Worm (Caenorhabditis elegans) whole organism, midembryonic: Measurements from ENCODE around the gene irld-7.

Experiments
- T22C8.4 ChIP-seq: fragments of 200-800 bp; sonication (Bioruptor generic); IDR thresholded peaks from 2 replicates; pipeline ENCODE4 v1.3.6; 2022; ENCODE audit warnings: missing genetic modification characterization, missing compliant biosample characterization
- cog-1 ChIP-seq: sonication (generic microtip); optimal IDR thresholded peaks from 2 replicates; lab custom pipeline; 2016; ENCODE audit warnings: missing genetic modification characterization, missing compliant biosample characterization
- flt-1 ChIP-seq: fragments of 200-800 bp; sonication (Bioruptor generic); IDR thresholded peaks from 2 replicates; pipeline ENCODE4 v1.3.6; 2022; ENCODE audit warnings: missing genetic modification characterization, missing compliant biosample characterization
- klf-2 ChIP-seq: fragments of 200-800 bp; sonication (Bioruptor generic); conservative IDR thresholded peaks from 2 replicates; pipeline ENCODE4 v1.3.6; 2022; ENCODE audit warnings: missing genetic modification reagents, missing genetic modification characterization, missing compliant biosample characterization
- med-1 ChIP-seq: sonication (generic microtip); optimal IDR thresholded peaks from 2 replicates; lab custom pipeline; 2017; ENCODE audit warnings: missing genetic modification characterization, mild to moderate bottlenecking, missing compliant biosample characterization, antibody characterized with exemption, missing genetic modification reagents; ENCODE audit not compliant: insufficient read depth
- ref-1 ChIP-seq: fragments of 200-800 bp; sonication (Bioruptor generic); conservative IDR thresholded peaks from 2 replicates; pipeline ENCODE4 v1.3.6; 2022; ENCODE audit warnings: missing genetic modification reagents, missing genetic modification characterization, missing compliant biosample characterization
- ztf-23 ChIP-seq: fragments of 200-800 bp; sonication (Bioruptor generic); IDR thresholded peaks from 2 replicates; pipeline ENCODE4 v1.3.6; 2022; ENCODE audit warnings: missing genetic modification reagents, missing genetic modification characterization, missing compliant biosample characterization

- TF ChIP-seq flt-1 (GFP tag; lab: Robert Waterston, UW), result no peak
- TF ChIP-seq cog-1, result no peak
- TF ChIP-seq klf-2 (GFP tag; lab: Robert Waterston, UW), result no peak
- no peak for TF ChIP-seq ref-1 (GFP tag; lab: Robert Waterston, UW)
- TF ChIP-seq T22C8.4 (GFP tag; lab: Robert Waterston, UW), result no peak
- TF ChIP-seq ztf-23 (GFP tag; lab: Robert Waterston, UW), result no peak
- no peak for TF ChIP-seq med-1
Observed at ce11 chrIV:6574343-6574742, 15.8 kb upstream of the irld-7 start.
